Worm (Caenorhabditis elegans) whole organism, young adult: ENCODE data around the gene C18G1.9.

Experiments used
- B0019.2 ChIP-seq: fragments of 200-800 bp; sonication (Bioruptor generic); conservative IDR thresholded peaks from 2 replicates; pipeline ENCODE4 v1.3.6; 2022; ENCODE audit warnings: missing genetic modification reagents, missing genetic modification characterization, missing compliant biosample characterization
- C17E4.6 ChIP-seq: fragments of 200-800 bp; sonication (Bioruptor generic); IDR thresholded peaks from 2 replicates; pipeline ENCODE4 v1.3.6; 2022; ENCODE audit warnings: missing genetic modification reagents, missing genetic modification characterization, missing compliant biosample characterization
- D2030.7 ChIP-seq: fragments of 200-800 bp; sonication (Bioruptor generic); IDR thresholded peaks from 2 replicates; pipeline ENCODE4 v1.3.6; 2022; ENCODE audit warnings: missing genetic modification reagents, missing genetic modification characterization, missing compliant biosample characterization
- F10E7.11 ChIP-seq: sonication (generic microtip); optimal IDR thresholded peaks from 2 replicates; lab custom pipeline; 2017; ENCODE audit warnings: mild to moderate bottlenecking, missing genetic modification characterization, moderate library complexity, missing compliant biosample characterization
- F39B2.1 ChIP-seq: fragments of 200-800 bp; sonication (Bioruptor generic); IDR thresholded peaks from 2 replicates; pipeline ENCODE4 v1.3.6; 2022; ENCODE audit warnings: missing genetic modification reagents, missing genetic modification characterization, missing compliant biosample characterization
- F49E8.2 ChIP-seq: sonication (generic microtip); optimal IDR thresholded peaks from 3 replicates; lab custom pipeline; 2017; ENCODE audit warnings: missing genetic modification characterization, mild to moderate bottlenecking, missing compliant biosample characterization, antibody characterized with exemption, moderate library complexity; ENCODE audit not compliant: insufficient read depth
- F52B5.7 ChIP-seq: sonication (generic microtip); optimal IDR thresholded peaks from 2 replicates; lab custom pipeline; 2016; ENCODE audit warnings: mild to moderate bottlenecking, missing genetic modification characterization, missing compliant biosample characterization
- F57C9.4 ChIP-seq: sonication (generic microtip); optimal IDR thresholded peaks from 2 replicates; lab custom pipeline; 2017; ENCODE audit warnings: mild to moderate bottlenecking, missing genetic modification characterization, missing compliant biosample characterization
- Y56A3A.18 ChIP-seq: fragments of 200-800 bp; sonication (Bioruptor generic); IDR thresholded peaks from 2 replicates; pipeline ENCODE4 v1.3.6; 2022; ENCODE audit warnings: missing genetic modification reagents, missing genetic modification characterization, missing compliant biosample characterization
- atf-7 ChIP-seq: sonication (generic microtip); optimal IDR thresholded peaks from 2 replicates; lab custom pipeline; 2017; ENCODE audit warnings: mild to moderate bottlenecking, missing genetic modification characterization, missing compliant biosample characterization
- attf-5 ChIP-seq: fragments of 200-800 bp; sonication (Bioruptor generic); optimal IDR thresholded peaks from 2 replicates; lab custom pipeline; 2018; ENCODE audit warnings: mild to moderate bottlenecking, missing genetic modification characterization, missing compliant biosample characterization
- ceh-100 ChIP-seq: fragments of 200-800 bp; sonication (Bioruptor generic); IDR thresholded peaks from 2 replicates; pipeline ENCODE4 v1.3.6; 2022; ENCODE audit warnings: missing genetic modification reagents, missing genetic modification characterization, missing compliant biosample characterization
- ceh-40 ChIP-seq: fragments of 200-800 bp; sonication (Bioruptor generic); IDR thresholded peaks from 2 replicates; pipeline ENCODE4 v1.3.6; 2022; ENCODE audit warnings: missing genetic modification characterization, missing compliant biosample characterization
- fkh-3 ChIP-seq: sonication (generic microtip); optimal IDR thresholded peaks from 2 replicates; lab custom pipeline; 2016; ENCODE audit warnings: mild to moderate bottlenecking, missing genetic modification characterization, missing compliant biosample characterization
- hmg-20 ChIP-seq: fragments of 200-800 bp; sonication (Bioruptor generic); IDR thresholded peaks from 2 replicates; pipeline ENCODE4 v1.3.6; 2022; ENCODE audit warnings: missing genetic modification reagents, missing genetic modification characterization, missing compliant biosample characterization
- hrde-1 ChIP-seq: sonication (generic microtip); optimal IDR thresholded peaks from 2 replicates; lab custom pipeline; 2016; ENCODE audit warnings: missing genetic modification characterization, mild to moderate bottlenecking, missing compliant biosample characterization, moderate library complexity, missing genotype, missing genetic modification reagents, borderline replicate concordance
- hsf-1 ChIP-seq: fragments of 200-800 bp; sonication (Bioruptor generic); IDR thresholded peaks from 2 replicates; pipeline ENCODE4 v1.3.6; 2022; ENCODE audit warnings: missing genetic modification reagents, missing genetic modification characterization, missing compliant biosample characterization
- lin-35 ChIP-seq, 3 experiments: fragments of 150-350 bp in 2 of 3; sonication (generic microtip) in 1 of 3; optimal IDR thresholded peaks; 2 replicates each; lab custom pipeline; 2014 to 2018; ENCODE audit warnings: missing biosample characterization in 3 of 3, missing genetic modification characterization in 3 of 3, missing genetic modification reagents in 3 of 3
- lsl-1 ChIP-seq: fragments of 200-800 bp; sonication (Bioruptor generic); optimal IDR thresholded peaks from 2 replicates; lab custom pipeline; 2018; ENCODE audit warnings: mild to moderate bottlenecking, missing genetic modification characterization, moderate library complexity, missing compliant biosample characterization
- madf-3 ChIP-seq: fragments of 200-800 bp; sonication (Bioruptor generic); IDR thresholded peaks from 2 replicates; pipeline ENCODE4 v1.3.6; 2022; ENCODE audit warnings: missing genetic modification reagents, missing genetic modification characterization, missing compliant biosample characterization
- nfya-2 ChIP-seq: fragments of 200-800 bp; sonication (Bioruptor generic); IDR thresholded peaks from 2 replicates; pipeline ENCODE4 v1.3.6; 2022; ENCODE audit warnings: missing genetic modification reagents, missing genetic modification characterization, missing compliant biosample characterization
- nhr-179 ChIP-seq: sonication (generic microtip); optimal IDR thresholded peaks from 2 replicates; lab custom pipeline; 2016; ENCODE audit warnings: mild to moderate bottlenecking, missing genetic modification characterization, missing compliant biosample characterization
- nhr-27 ChIP-seq: fragments of 200-800 bp; sonication (Bioruptor generic); optimal IDR thresholded peaks from 2 replicates; lab custom pipeline; 2018; ENCODE audit warnings: mild to moderate bottlenecking, missing genetic modification characterization, moderate library complexity, missing compliant biosample characterization
- nhr-80 ChIP-seq: sonication (generic microtip); optimal IDR thresholded peaks from 2 replicates; lab custom pipeline; 2016; ENCODE audit warnings: missing genetic modification characterization, missing compliant biosample characterization
- rpc-1 ChIP-seq, 2 experiments: fragments of 150-350 bp in 1 of 2; sonication (generic microtip) in 1 of 2; optimal IDR thresholded peaks; 2 replicates each; lab custom pipeline; 2014 to 2018; ENCODE audit warnings: missing biosample characterization in 1 of 2, missing genetic modification characterization in 1 of 2, missing genetic modification reagents in 1 of 2, missing genotype in 1 of 2
- snpc-1.1 ChIP-seq: sonication (generic microtip); optimal IDR thresholded peaks from 2 replicates; lab custom pipeline; 2017; ENCODE audit warnings: missing genetic modification characterization, mild to moderate bottlenecking, missing compliant biosample characterization, antibody characterized with exemption, moderate library complexity, missing genotype, missing genetic modification reagents; ENCODE audit not compliant: insufficient read depth
- snpc-3.4 ChIP-seq: sonication (generic microtip); optimal IDR thresholded peaks from 2 replicates; lab custom pipeline; 2017; ENCODE audit warnings: missing genetic modification characterization, mild to moderate bottlenecking, missing compliant biosample characterization, antibody characterized with exemption, moderate library complexity, missing genotype, missing genetic modification reagents
- snpc-4 ChIP-seq, 5 experiments: fragments of 150-350 bp in 1 of 5; sonication (generic microtip) in 4 of 5; optimal IDR thresholded peaks; 2 replicates each; lab custom pipeline; 2014 to 2018; ENCODE audit warnings: missing genetic modification characterization in 5 of 5, missing biosample characterization in 3 of 5, antibody characterized with exemption in 2 of 5, mild to moderate bottlenecking in 2 of 5, missing compliant biosample characterization in 2 of 5, missing genotype in 2 of 5, moderate library complexity in 2 of 5, missing genetic modification reagents in 1 of 5
- unc-130 ChIP-seq: sonication (generic microtip); optimal IDR thresholded peaks from 2 replicates; lab custom pipeline; 2016; ENCODE audit warnings: missing genetic modification reagents, missing genetic modification characterization, missing compliant biosample characterization

Gene C18G1.9

DNA sequence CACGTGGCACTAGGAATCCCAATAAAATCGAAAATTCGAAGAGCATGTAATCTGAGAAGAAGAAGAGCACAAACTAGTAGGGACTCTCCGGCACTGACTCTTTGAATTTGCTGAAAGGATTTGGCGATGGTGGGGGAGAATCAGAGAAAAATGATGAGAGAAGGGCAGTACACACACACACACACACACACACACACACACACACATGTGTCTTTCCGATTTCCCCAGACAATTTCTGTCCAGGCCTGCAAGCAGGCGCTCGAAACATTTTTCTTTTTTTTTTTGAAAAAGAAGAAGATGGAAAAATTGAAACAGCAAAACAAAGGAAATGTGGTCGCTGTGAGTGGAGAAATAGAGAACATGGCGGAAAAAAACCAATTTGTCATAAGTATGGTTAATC lies 39.5 kb downstream of the C18G1.9 start, which contains the start of gene tig-2 (continued):
- no peak for TF ChIP-seq Y56A3A.18 (GFP tag; lab: Robert Waterston, UW)
- no peak for TF ChIP-seq ceh-40 (GFP tag; lab: Robert Waterston, UW)
- TF ChIP-seq fkh-3 (tag; lab: Kevin White, UChicago), result no peak
- no peak for TF ChIP-seq snpc-3.4 (tag; lab: Kevin White, UChicago)
- no peak for TF ChIP-seq F10E7.11 (tag; lab: Kevin White, UChicago)
- no peak for TF ChIP-seq B0019.2 (GFP tag; lab: Robert Waterston, UW)
- no peak for TF ChIP-seq nhr-27
- TF ChIP-seq attf-5 (GFP tag; lab: Kevin White, UChicago), result no peak

DNA sequence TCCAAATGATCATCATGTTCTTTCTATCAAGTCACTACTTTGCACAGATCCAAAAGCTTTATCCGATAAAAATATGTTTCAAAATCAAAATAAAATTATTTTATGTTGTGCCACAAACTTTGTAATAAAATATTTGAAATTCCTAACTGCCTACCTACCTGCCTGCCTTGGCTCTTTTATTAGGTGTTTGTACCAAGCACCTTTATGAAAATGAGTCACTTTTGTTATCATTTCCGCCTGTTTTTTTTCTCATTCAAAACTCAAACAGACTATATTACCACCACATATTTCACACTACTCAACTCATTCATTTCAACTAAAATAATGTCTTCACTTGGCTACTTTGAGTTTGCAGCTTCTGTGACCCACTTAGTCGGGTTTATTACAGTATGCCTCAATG lies 45.1 kb downstream of the C18G1.9 start, which contains the start of gene F39G3.4:
TSS of gene F39G3.4 (plus strand) at position 301 of the 400 bp plus-strand sequence.
- TF ChIP-seq hmg-20 (GFP tag; lab: Robert Waterston, UW) (no peak), rpc-1 (optimal IDR thresholded peaks at IDR 0.05; lab: Kevin White, UChicago) (no peak), rpc-1 (tag; optimal IDR thresholded peaks at IDR 0.05; lab: Kevin White, UChicago) (no peak), C17E4.6 (no peak)
- TF ChIP-seq, all 124 proteins: peak for 0

DNA sequence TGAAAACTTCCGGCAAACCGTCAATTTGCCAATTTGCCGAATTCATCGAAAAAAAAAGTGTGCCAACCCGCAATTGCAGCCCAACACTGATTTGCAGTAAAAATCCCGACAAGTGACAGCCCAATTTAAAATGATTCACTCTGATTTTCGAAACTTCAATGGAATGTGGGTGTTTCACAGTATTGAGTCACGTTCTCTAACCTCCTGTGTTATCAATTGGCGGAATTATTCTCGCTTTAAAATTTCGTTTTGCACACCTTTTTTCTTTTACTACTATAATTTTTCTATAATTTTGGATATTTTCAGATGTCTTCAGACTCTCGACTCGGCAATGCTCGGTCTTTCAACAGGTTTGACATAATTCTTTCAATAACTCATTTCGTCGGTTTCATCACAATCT lies 47.2 kb downstream of the C18G1.9 start, which contains the start of gene F39G3.5:
TSS of gene F39G3.5 (plus strand) at position 301 of the 400 bp plus-strand sequence.
- TF ChIP-seq snpc-4 (GFP tag; optimal IDR thresholded peaks at IDR 0.05; lab: Kevin White, UChicago) (no peak), snpc-4 (tag; optimal IDR thresholded peaks at IDR 0.05; lab: Kevin White, UChicago) (no peak), F52B5.7 (tag; lab: Kevin White, UChicago) (no peak), rpc-1 (optimal IDR thresholded peaks at IDR 0.05; lab: Kevin White, UChicago) (no peak), rpc-1 (tag; optimal IDR thresholded peaks at IDR 0.05; lab: Kevin White, UChicago) (no peak), F49E8.2 (no peak), madf-3 (GFP tag; lab: Robert Waterston, UW) (no peak), C17E4.6 (no peak), F57C9.4 (no peak), fkh-3 (tag; lab: Kevin White, UChicago) (no peak), nfya-2 (GFP tag; lab: Robert Waterston, UW) (no peak), F39B2.1 (GFP tag; lab: Robert Waterston, UW) (no peak), snpc-1.1 (tag; lab: Kevin White, UChicago) (no peak), nhr-179 (tag; lab: Kevin White, UChicago) (no peak), snpc-3.4 (tag; lab: Kevin White, UChicago) (no peak), unc-130 (GFP tag; lab: Kevin White, UChicago) (no peak), B0019.2 (GFP tag; lab: Robert Waterston, UW) (no peak), atf-7 (no peak), ceh-100 (GFP tag; lab: Robert Waterston, UW) (no peak), hrde-1 (tag; lab: Kevin White, UChicago) (no peak), F10E7.11 (tag; lab: Kevin White, UChicago) (no peak), lin-35 (GFP tag; optimal IDR thresholded peaks at IDR 0.05; lab: Kevin White, UChicago) (no peak)

DNA sequence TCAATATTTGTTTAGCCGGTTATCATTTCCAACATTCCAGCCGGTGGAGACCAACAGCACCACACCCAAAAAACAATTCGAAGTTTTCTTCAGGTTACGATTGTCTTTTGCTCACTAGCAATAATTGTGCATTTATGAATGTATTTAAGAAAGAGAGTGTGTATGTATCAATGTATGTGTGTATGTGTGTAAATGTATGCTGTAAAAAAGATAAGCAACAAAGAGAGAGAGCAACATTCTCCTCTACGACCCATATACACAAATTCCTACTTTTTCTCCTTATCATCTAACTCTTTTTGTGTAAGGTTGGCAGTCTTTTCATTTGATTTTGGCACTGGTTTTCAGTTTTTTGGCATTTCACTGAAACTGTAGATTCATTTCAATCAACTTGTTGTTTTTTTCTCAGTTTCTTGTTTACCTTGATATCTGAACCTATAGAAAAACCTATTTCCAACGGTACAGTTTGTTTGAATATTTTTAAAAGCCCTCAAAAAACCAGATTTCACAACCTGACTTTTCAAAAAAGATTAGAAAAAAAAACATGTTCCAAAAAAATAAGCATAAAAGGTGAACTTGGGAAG lies 48.6 kb downstream of the C18G1.9 start:
- TF ChIP-seq hsf-1 (no peak), nhr-179 (tag; lab: Kevin White, UChicago) (no peak), nhr-80 (tag; lab: Kevin White, UChicago) (peak; percentile 72), D2030.7 (GFP tag; lab: Robert Waterston, UW) (no peak), lsl-1 (GFP tag; lab: Kevin White, UChicago) (no peak)
